Fruit fly (Drosophila melanogaster): ENCODE data around the gene CG33235.

- no peak for TF ChIP-seq usp (GFP tag; optimal IDR thresholded peaks at IDR 0.05)
- TF ChIP-seq CG8478 (optimal IDR thresholded peaks at IDR 0.05) = no peak
- no peak for TF ChIP-seq pan (optimal IDR thresholded peaks at IDR 0.05)
- no peak for TF ChIP-seq EcR (GFP tag; optimal IDR thresholded peaks at IDR 0.05)
- TF ChIP-seq psq (optimal IDR thresholded peaks at IDR 0.05) = no peak
- no peak for TF ChIP-seq Dll (optimal IDR thresholded peaks at IDR 0.05)
These were observed 14.6 kb downstream of the CG33235 start, which contains the start of gene Cyp4g15 for dm6 chrX:11476758-11477157.

Measured in whole organism.